Worm (Caenorhabditis elegans) whole organism, midembryonic: ENCODE measurements around the gene msp-32.

Experiments used
- tab-1 ChIP-seq: fragments of 200-800 bp; sonication (Bioruptor generic); IDR thresholded peaks from 2 replicates; pipeline ENCODE4 v1.3.6; 2022; ENCODE audit warnings: missing genetic modification characterization, missing compliant biosample characterization
- ztf-23 ChIP-seq: fragments of 200-800 bp; sonication (Bioruptor generic); IDR thresholded peaks from 2 replicates; pipeline ENCODE4 v1.3.6; 2022; ENCODE audit warnings: missing genetic modification reagents, missing genetic modification characterization, missing compliant biosample characterization
- ztf-29 ChIP-seq: fragments of 200-800 bp; sonication (Bioruptor generic); IDR thresholded peaks from 2 replicates; pipeline ENCODE4 v1.3.6; 2022; ENCODE audit warnings: missing genetic modification reagents, missing genetic modification characterization, missing compliant biosample characterization

Gene msp-32

ce11 chrII:4948118-4948517, 49.5 kb downstream of the msp-32 start:
- TF ChIP-seq ztf-29 (no peak), ztf-23 (GFP tag; lab: Robert Waterston, UW) (0 out of 2 replicates have a peak, but pooled peaks have one; percentile 15), tab-1 (no peak)
